Fruit fly (Drosophila melanogaster) whole organism, adult: ENCODE results near the gene RAF2.

ENCODE experiments used
- CG33017 ChIP-seq: fragments of 200-800 bp; sonication (Bioruptor generic); optimal IDR thresholded peaks from 2 replicates; lab custom pipeline; 2018; ENCODE audit warnings: missing biosample characterization, mild to moderate bottlenecking, missing genetic modification characterization, moderate library complexity
- CG7101 ChIP-seq: fragments of 200-800 bp; sonication (Bioruptor generic); optimal IDR thresholded peaks from 2 replicates; lab custom pipeline; 2018; ENCODE audit warnings: missing biosample characterization, mild to moderate bottlenecking, missing genetic modification characterization, moderate library complexity
- Clk ChIP-seq: fragments of 200-800 bp; sonication (Bioruptor generic); optimal IDR thresholded peaks from 2 replicates; lab custom pipeline; 2017; ENCODE audit warnings: missing biosample characterization, missing genetic modification characterization
- Hr96 ChIP-seq: fragments of 200-800 bp; sonication (Bioruptor generic); optimal IDR thresholded peaks from 2 replicates; lab custom pipeline; 2016; ENCODE audit warnings: missing biosample characterization, missing genetic modification characterization
- Mnt ChIP-seq: fragments of 200-800 bp; sonication (Bioruptor generic); optimal IDR thresholded peaks from 2 replicates; lab custom pipeline; 2016; ENCODE audit warnings: missing biosample characterization, mild to moderate bottlenecking, missing genetic modification characterization
- bab1 ChIP-seq: fragments of 200-800 bp; sonication (Bioruptor generic); optimal IDR thresholded peaks from 3 replicates; lab custom pipeline; 2019; ENCODE audit warnings: missing biosample characterization, mild to moderate bottlenecking, missing genetic modification characterization, moderate library complexity
- cic ChIP-seq: fragments of 200-800 bp; sonication (Bioruptor generic); optimal IDR thresholded peaks from 2 replicates; lab custom pipeline; 2017; ENCODE audit warnings: missing biosample characterization, mild to moderate bottlenecking, missing genetic modification characterization, moderate library complexity
- cnc ChIP-seq, 2 experiments: fragments of >200 bp; optimal IDR thresholded peaks; 2 replicates each; lab custom pipeline; 2017
- kay ChIP-seq: fragments of 200-800 bp; sonication (Bioruptor generic); peaks from one replicate; lab custom pipeline; 2016; ENCODE audit warnings: missing biosample characterization, missing genetic modification characterization, borderline replicate concordance
- pad ChIP-seq: fragments of 200-800 bp; sonication (Bioruptor generic); optimal IDR thresholded peaks from 3 replicates; lab custom pipeline; 2017; ENCODE audit warnings: missing biosample characterization, missing genetic modification characterization, mild to moderate bottlenecking, moderate library complexity, missing genetic modification reagents
- tj ChIP-seq: fragments of 200-800 bp; sonication (Bioruptor generic); optimal IDR thresholded peaks from 3 replicates; lab custom pipeline; 2017; ENCODE audit warnings: missing biosample characterization, mild to moderate bottlenecking, missing genetic modification characterization, moderate library complexity
- toe ChIP-seq: fragments of 200-800 bp; sonication (Bioruptor generic); optimal IDR thresholded peaks from 2 replicates; lab custom pipeline; 2016; ENCODE audit warnings: missing biosample characterization, missing genetic modification characterization

dm6 chr3L:16357187-16357728, 28.9 kb upstream of the RAF2 start:
- TF ChIP-seq tj = no peak
- no peak for TF ChIP-seq CG7101 (tag; lab: Kevin White, UChicago)
- TF ChIP-seq pad = no peak
- no peak for TF ChIP-seq Hr96 (GFP tag; lab: Kevin White, UChicago)
- no peak for TF ChIP-seq Mnt (GFP tag; lab: Kevin White, UChicago)
- no peak for TF ChIP-seq bab1 (GFP tag; lab: Kevin White, UChicago)
- TF ChIP-seq cic (GFP tag; lab: Kevin White, UChicago) = no peak
- no peak for TF ChIP-seq Clk (GFP tag; lab: Kevin White, UChicago)
- TF ChIP-seq kay (GFP tag; lab: Kevin White, UChicago) = no peak
- no peak for TF ChIP-seq cnc (optimal IDR thresholded peaks at IDR 0.05; lab: Kevin White, UChicago)
- no peak for TF ChIP-seq toe (GFP tag; lab: Kevin White, UChicago)
- no peak for TF ChIP-seq CG33017 (tag; lab: Kevin White, UChicago)
